Worm (Caenorhabditis elegans): ENCODE data around the gene dcaf-13.

The dcaf-13 gene

ce11 chrII:4460297-4460696 is 35.6 kb upstream of the dcaf-13 start:
- TF ChIP-seq tbx-37 (GFP tag; conservative IDR thresholded peaks at IDR 0.05) (no peak), pes-1 (GFP tag; IDR thresholded peaks at IDR 0.05) (no peak), tra-4 (tag; optimal IDR thresholded peaks at IDR 0.05) (no peak), flt-1 (GFP tag; IDR thresholded peaks at IDR 0.05) (no peak), scrt-1 (GFP tag; IDR thresholded peaks at IDR 0.05) (no peak), sea-1 (GFP tag; conservative IDR thresholded peaks at IDR 0.05) (no peak)

- TF ChIP-seq tbx-11 (GFP tag; IDR thresholded peaks at IDR 0.05) (no peak), ama-1 (optimal IDR thresholded peaks at IDR 0.05) (no peak), ceh-36 (tag; optimal IDR thresholded peaks at IDR 0.05) (no peak), flt-1 (GFP tag; IDR thresholded peaks at IDR 0.05) (no peak), tra-4 (tag; optimal IDR thresholded peaks at IDR 0.05) (no peak), ets-7 (tag; optimal IDR thresholded peaks at IDR 0.05) (no peak), F13C5.2 (tag; optimal IDR thresholded peaks at IDR 0.05) (no peak), pes-1 (GFP tag; IDR thresholded peaks at IDR 0.05) (no peak), hmg-4 (GFP tag; optimal IDR thresholded peaks at IDR 0.05) (no peak), ceh-13 (GFP tag; optimal IDR thresholded peaks at IDR 0.05) (no peak), sea-1 (GFP tag; conservative IDR thresholded peaks at IDR 0.05) (no peak), tbx-37 (GFP tag; conservative IDR thresholded peaks at IDR 0.05) (no peak), hnd-1 (tag; optimal IDR thresholded peaks at IDR 0.05) (no peak), hmbx-1 (tag; optimal IDR thresholded peaks at IDR 0.05) (no peak), scrt-1 (GFP tag; IDR thresholded peaks at IDR 0.05) (no peak), aly-1 (tag; optimal IDR thresholded peaks at IDR 0.05) (no peak), B0310.2 (tag; optimal IDR thresholded peaks at IDR 0.05) (no peak)
These were observed 31.3 kb upstream of the dcaf-13 start for ce11 chrII:4456024-4456423.

DNA sequence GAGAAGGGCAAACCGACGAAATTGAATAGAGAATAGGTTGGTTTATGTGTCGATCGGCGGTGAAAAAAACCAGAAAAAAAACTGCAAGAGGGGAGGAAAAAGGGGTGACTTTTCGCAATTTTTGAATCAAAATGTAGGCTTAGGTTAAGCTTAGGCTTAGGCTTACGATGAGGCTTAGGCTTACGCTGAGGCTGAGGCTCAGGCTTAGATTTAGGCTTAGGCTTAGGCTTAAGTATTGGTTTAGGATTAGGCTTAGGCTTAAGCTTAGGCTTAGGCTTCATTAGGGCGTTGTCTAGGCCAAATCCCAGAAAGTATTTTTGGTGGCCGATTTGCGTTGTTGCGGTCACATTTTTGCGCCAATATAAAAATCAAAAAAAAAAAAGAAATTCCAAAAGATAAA is 30.1 kb upstream of the dcaf-13 start:
- TF ChIP-seq ceh-36 (tag; optimal IDR thresholded peaks at IDR 0.05) (peak; percentile 50), hmg-4 (GFP tag; optimal IDR thresholded peaks at IDR 0.05) (no peak)

DNA sequence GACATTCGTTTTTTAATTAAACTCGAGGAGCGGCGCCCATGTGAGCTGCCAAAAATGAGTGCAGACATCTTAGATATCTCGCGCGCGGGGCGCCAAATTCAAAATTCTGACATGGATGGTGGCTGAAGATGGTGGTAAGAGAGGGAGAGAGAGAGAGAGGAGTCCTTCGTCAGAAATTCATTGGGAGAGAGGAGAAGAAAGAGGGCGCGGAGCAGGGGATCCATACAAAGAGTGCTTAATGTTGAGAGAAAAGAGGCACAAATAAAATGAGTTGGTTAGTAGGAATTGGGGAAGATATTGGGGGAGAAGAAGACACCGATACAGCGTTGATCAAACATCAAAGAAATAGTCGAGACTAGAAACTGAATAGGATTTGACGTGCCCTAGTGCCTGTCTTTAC is 28.8 kb upstream of the dcaf-13 start:
- TF ChIP-seq tra-4 (tag; optimal IDR thresholded peaks at IDR 0.05) (no peak), F13C5.2 (tag; optimal IDR thresholded peaks at IDR 0.05) (no peak), flt-1 (GFP tag; IDR thresholded peaks at IDR 0.05) (no peak), hmbx-1 (tag; optimal IDR thresholded peaks at IDR 0.05) (no peak), pes-1 (GFP tag; IDR thresholded peaks at IDR 0.05) (no peak), ama-1 (optimal IDR thresholded peaks at IDR 0.05) (no peak), hnd-1 (tag; optimal IDR thresholded peaks at IDR 0.05) (no peak)

DNA sequence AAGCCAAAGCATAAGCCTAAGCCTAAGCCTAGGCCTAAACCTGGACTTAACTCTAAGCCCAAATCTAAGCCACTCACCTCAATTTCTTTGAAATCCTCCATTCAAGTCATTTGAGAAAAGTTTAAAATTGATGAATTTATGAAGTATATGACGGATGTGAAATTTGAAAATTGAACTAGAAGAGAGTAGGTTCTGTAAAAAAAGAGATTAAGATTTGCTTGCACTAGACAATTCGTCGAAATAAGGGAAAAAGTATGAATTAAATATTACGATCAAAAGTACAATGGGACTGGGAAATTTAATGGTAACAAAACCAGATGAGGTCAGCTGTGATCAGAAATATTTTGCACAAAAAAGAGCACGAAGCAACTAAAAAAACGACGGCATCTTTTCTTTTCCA is 28.3 kb upstream of the dcaf-13 start, which contains the start of gene twk-2:
TSS of gene twk-2 (minus strand) at position 101 of the 400 bp plus-strand sequence.
- TF ChIP-seq F13C5.2 (tag; optimal IDR thresholded peaks at IDR 0.05) (no peak), ceh-36 (tag; optimal IDR thresholded peaks at IDR 0.05) (no peak), hmg-4 (GFP tag; optimal IDR thresholded peaks at IDR 0.05) (no peak), tra-4 (tag; optimal IDR thresholded peaks at IDR 0.05) (no peak), B0310.2 (tag; optimal IDR thresholded peaks at IDR 0.05) (no peak), ceh-13 (GFP tag; optimal IDR thresholded peaks at IDR 0.05) (no peak), scrt-1 (GFP tag; IDR thresholded peaks at IDR 0.05) (no peak), sea-1 (GFP tag; conservative IDR thresholded peaks at IDR 0.05) (no peak), hnd-1 (tag; optimal IDR thresholded peaks at IDR 0.05) (no peak)

DNA sequence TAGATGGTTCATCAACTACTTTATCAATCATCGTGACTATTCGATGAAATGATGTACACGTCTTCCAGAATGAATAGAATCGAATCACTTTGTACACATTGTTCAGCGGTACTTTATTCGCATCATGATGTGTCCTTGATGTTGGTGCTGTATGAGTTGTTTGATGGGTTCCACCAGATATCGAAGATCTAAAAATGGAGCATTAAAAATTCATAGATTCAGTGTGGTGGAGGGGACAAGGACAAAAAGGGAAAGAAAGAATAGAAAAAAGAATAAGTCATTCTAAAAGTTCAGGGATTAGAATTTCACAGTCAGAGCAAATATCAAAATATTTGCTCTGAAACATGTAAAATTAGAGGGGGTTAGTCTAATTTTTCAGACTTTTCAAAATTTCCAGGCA is 20.1 kb upstream of the dcaf-13 start:
- TF ChIP-seq ama-1 (optimal IDR thresholded peaks at IDR 0.05): no peak
- no peak for TF ChIP-seq scrt-1 (GFP tag; IDR thresholded peaks at IDR 0.05)
- no peak for TF ChIP-seq ceh-13 (GFP tag; optimal IDR thresholded peaks at IDR 0.05)
- TF ChIP-seq B0310.2 (tag; optimal IDR thresholded peaks at IDR 0.05): no peak
- no peak for TF ChIP-seq tbx-11 (GFP tag; IDR thresholded peaks at IDR 0.05)
- no peak for TF ChIP-seq tra-4 (tag; optimal IDR thresholded peaks at IDR 0.05)
- no peak for TF ChIP-seq tbx-37 (GFP tag; conservative IDR thresholded peaks at IDR 0.05)
- TF ChIP-seq ceh-36 (tag; optimal IDR thresholded peaks at IDR 0.05): no peak
- TF ChIP-seq ets-7 (tag; optimal IDR thresholded peaks at IDR 0.05): no peak
- TF ChIP-seq aly-1 (tag; optimal IDR thresholded peaks at IDR 0.05): no peak
- no peak for TF ChIP-seq pes-1 (GFP tag; IDR thresholded peaks at IDR 0.05)
- no peak for TF ChIP-seq hmbx-1 (tag; optimal IDR thresholded peaks at IDR 0.05)
- no peak for TF ChIP-seq sea-1 (GFP tag; conservative IDR thresholded peaks at IDR 0.05)

ce11 chrII:4441278-4441677 is 16.6 kb upstream of the dcaf-13 start:
- no peak for TF ChIP-seq flt-1 (GFP tag; IDR thresholded peaks at IDR 0.05)
- no peak for TF ChIP-seq tbx-37 (GFP tag; conservative IDR thresholded peaks at IDR 0.05)
- no peak for TF ChIP-seq aly-1 (tag; optimal IDR thresholded peaks at IDR 0.05)

- TF ChIP-seq hnd-1 (tag; optimal IDR thresholded peaks at IDR 0.05): no peak
- TF ChIP-seq tbx-11 (GFP tag; IDR thresholded peaks at IDR 0.05): no peak
- TF ChIP-seq tra-4 (tag; optimal IDR thresholded peaks at IDR 0.05): no peak
These were observed 13.9 kb upstream of the dcaf-13 start, which contains the start of gene nhr-16 for ce11 chrII:4438601-4439000. nhr-16 (plus strand) TSS chrII:4438805.

ce11 chrII:4435134-4435533 is 10.4 kb upstream of the dcaf-13 start, which contains the start of gene nhr-273:
nhr-273 (plus strand) TSS chrII:4435300.
- TF ChIP-seq hmg-4 (GFP tag; optimal IDR thresholded peaks at IDR 0.05) (no peak), ceh-36 (tag; optimal IDR thresholded peaks at IDR 0.05) (no peak), sea-1 (GFP tag; conservative IDR thresholded peaks at IDR 0.05) (no peak)

Data from whole organism, early embryonic.